Fruit fly (Drosophila melanogaster): ENCODE results near the gene CG46426.

Gene CG46426

DNA sequence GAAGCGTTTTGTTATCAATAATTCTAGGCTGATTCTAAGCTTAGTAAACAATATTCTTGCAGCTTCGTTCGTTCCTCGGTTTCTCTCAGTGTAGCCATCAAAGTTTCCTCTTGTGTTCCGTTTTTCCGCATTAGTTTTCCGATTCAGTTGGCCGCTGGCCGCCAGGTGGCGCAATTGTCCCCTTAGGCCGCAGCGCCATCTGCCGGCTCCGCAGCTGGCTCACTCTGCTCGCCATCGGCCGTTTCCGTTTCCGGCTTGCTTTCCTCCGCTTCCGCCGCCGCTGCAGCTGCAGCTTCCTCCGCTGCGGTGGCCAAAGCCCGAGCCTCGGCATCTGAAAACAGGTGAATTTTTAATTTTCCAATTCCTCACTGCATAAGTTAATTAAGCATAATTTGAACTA lies 26.3 kb upstream of the CG46426 start (continued):
- TF ChIP-seq CG7372 (GFP tag; IDR thresholded peaks at IDR 0.05) (peak; percentile 80), slou (GFP tag; optimal IDR thresholded peaks at IDR 0.05) (peak; percentile 91), hth (optimal IDR thresholded peaks at IDR 0.05) (no peak), wek (GFP tag; optimal IDR thresholded peaks at IDR 0.05) (peak; percentile 95), CG3995 (GFP tag; optimal IDR thresholded peaks at IDR 0.05) (peak; percentile 46), Poxn (GFP tag; IDR thresholded peaks at IDR 0.05) (0 out of 2 replicates have a peak, but pooled peaks have one; percentile 30), crp (GFP tag; optimal IDR thresholded peaks at IDR 0.05) (peak in 1 of 2 experiments; percentile 27), fd96Cb (tag; optimal IDR thresholded peaks at IDR 0.05) (peak; percentile 84), E2f2 (GFP tag; IDR thresholded peaks at IDR 0.05) (peak; percentile 62), mirr (GFP tag; optimal IDR thresholded peaks at IDR 0.05) (peak; percentile 95), TFAM (GFP tag; optimal IDR thresholded peaks at IDR 0.05) (peak; percentile 92), so (GFP tag; IDR thresholded peaks at IDR 0.05) (peak; percentile 87), D19B (GFP tag; optimal IDR thresholded peaks at IDR 0.05) (peak; percentile 79), Xrp1 (GFP tag; IDR thresholded peaks at IDR 0.05) (peak; percentile 82), CG2889 (GFP tag; IDR thresholded peaks at IDR 0.05) (peak; percentile 74), Rfx (GFP tag; IDR thresholded peaks at IDR 0.05) (peak; percentile 91), pan (optimal IDR thresholded peaks at IDR 0.05) (no peak), pan (GFP tag; optimal IDR thresholded peaks at IDR 0.05 in 1 of 2, IDR thresholded peaks at IDR 0.05 in 1 of 2) (peak in 1 of 2 experiments; percentile 89), cato (GFP tag; optimal IDR thresholded peaks at IDR 0.05; ENCODE audit: borderline replicate concordance) (peak; percentile 94), HHEX (GFP tag; optimal IDR thresholded peaks at IDR 0.05) (peak; percentile 97), mld (GFP tag; IDR thresholded peaks at IDR 0.05; ENCODE audit: partially characterized antibody) (no peak), CG12236 (GFP tag; optimal IDR thresholded peaks at IDR 0.05) (peak; percentile 96), ERR (GFP tag; optimal IDR thresholded peaks at IDR 0.05) (peak; percentile 77), Oli (tag; optimal IDR thresholded peaks at IDR 0.05) (peak; percentile 90), CG9797 (GFP tag; optimal IDR thresholded peaks at IDR 0.05) (peak; percentile 68), CG6854 (GFP tag; optimal IDR thresholded peaks at IDR 0.05) (peak; percentile 96), CG18011 (GFP tag; optimal IDR thresholded peaks at IDR 0.05) (peak; percentile 80), CG15696 (tag; optimal IDR thresholded peaks at IDR 0.05) (peak; percentile 86), CG2202 (tag; optimal IDR thresholded peaks at IDR 0.05) (peak; percentile 97), Bdp1 (GFP tag; optimal IDR thresholded peaks at IDR 0.05) (peak; percentile 82), Atf6 (GFP tag; IDR thresholded peaks at IDR 0.05) (peak; percentile 77), Hr78 (GFP tag; optimal IDR thresholded peaks at IDR 0.05) (peak in 1 of 2 experiments; percentile 49), CG1602 (GFP tag; optimal IDR thresholded peaks at IDR 0.05) (peak; percentile 82), CG15073 (GFP tag; optimal IDR thresholded peaks at IDR 0.05) (peak; percentile 74), CG2116 (GFP tag; optimal IDR thresholded peaks at IDR 0.05) (peak; percentile 90), en (GFP tag; optimal IDR thresholded peaks at IDR 0.05) (peak; percentile 98), BtbVII (GFP tag; optimal IDR thresholded peaks at IDR 0.05) (peak; percentile 96), corto (GFP tag; optimal IDR thresholded peaks at IDR 0.05) (no peak), CG17912 (GFP tag; optimal IDR thresholded peaks at IDR 0.05) (peak; percentile 95), fd102C (GFP tag; optimal IDR thresholded peaks at IDR 0.05) (peak; percentile 98), CG9437 (GFP tag; optimal IDR thresholded peaks at IDR 0.05) (peak; percentile 87), sna (GFP tag; IDR thresholded peaks at IDR 0.05; ENCODE audit: partially characterized antibody) (no peak), dmrt11E (tag; optimal IDR thresholded peaks at IDR 0.05) (peak; percentile 93), Chrac-16 (GFP tag; optimal IDR thresholded peaks at IDR 0.05) (peak; percentile 91), CG9876 (GFP tag; optimal IDR thresholded peaks at IDR 0.05) (peak; percentile 95), jigr1 (GFP tag; IDR thresholded peaks at IDR 0.05) (peak; percentile 62; the same call in 1 of the 3 replicates), aop (GFP tag; IDR thresholded peaks at IDR 0.05) (peak; percentile 74; the same call in 1 of the 2 replicates), Fer2 (tag; optimal IDR thresholded peaks at IDR 0.05) (peak; percentile 77), Sry-β (GFP tag; optimal IDR thresholded peaks at IDR 0.05) (peak; percentile 77), Lhr (GFP tag; optimal IDR thresholded peaks at IDR 0.05) (peak; percentile 97)
